Fruit fly (Drosophila melanogaster): ENCODE measurements around the gene CG5078.

Gene CG5078

dm6 chr3L:20526196-20526740 is 20.4 kb downstream of the CG5078 start, which contains the start of gene Nubp2 (continued):
- TF ChIP-seq salm (tag; optimal IDR thresholded peaks at IDR 0.05) (peak; percentile 84), vnd (GFP tag; IDR thresholded peaks at IDR 0.05; ENCODE audit: partially characterized antibody) (no peak), mirr (GFP tag; optimal IDR thresholded peaks at IDR 0.05) (peak; percentile 89), Atf-2 (GFP tag; optimal IDR thresholded peaks at IDR 0.05) (peak; percentile 91), CG33213 (GFP tag; optimal IDR thresholded peaks at IDR 0.05) (peak; percentile 86), Usf (GFP tag; optimal IDR thresholded peaks at IDR 0.05) (peak; percentile 93), usp (GFP tag; optimal IDR thresholded peaks at IDR 0.05) (no peak), CG2116 (GFP tag; optimal IDR thresholded peaks at IDR 0.05) (peak; percentile 84), HHEX (GFP tag; optimal IDR thresholded peaks at IDR 0.05) (peak; percentile 94), scrt (GFP tag; optimal IDR thresholded peaks at IDR 0.05) (peak; percentile 96), br (optimal IDR thresholded peaks at IDR 0.05) (no peak), sob (GFP tag; IDR thresholded peaks at IDR 0.05) (peak; percentile 94), sd (tag; optimal IDR thresholded peaks at IDR 0.05) (peak; percentile 90), Side (GFP tag; optimal IDR thresholded peaks at IDR 0.05) (peak; percentile 89), cas (GFP tag; IDR thresholded peaks at IDR 0.05) (peak; percentile 81), Bdp1 (GFP tag; optimal IDR thresholded peaks at IDR 0.05) (peak; percentile 88), NC2β (GFP tag; optimal IDR thresholded peaks at IDR 0.05) (peak; percentile 89), CG9727 (GFP tag; optimal IDR thresholded peaks at IDR 0.05) (peak; percentile 96), tll (GFP tag; optimal IDR thresholded peaks at IDR 0.05) (peak; percentile 82 to 88), CG18262 (tag; optimal IDR thresholded peaks at IDR 0.05) (peak; percentile 96), CG6813 (GFP tag; optimal IDR thresholded peaks at IDR 0.05) (peak; percentile 64), psq (GFP tag; optimal IDR thresholded peaks at IDR 0.05) (peak; percentile 85), dpn (GFP tag; optimal IDR thresholded peaks at IDR 0.05) (peak; percentile 96 to 97), cato (GFP tag; optimal IDR thresholded peaks at IDR 0.05; ENCODE audit: borderline replicate concordance) (peak; percentile 93), repo (GFP tag; optimal IDR thresholded peaks at IDR 0.05) (peak; percentile 80), Dfd (GFP tag; optimal IDR thresholded peaks at IDR 0.05) (no peak), gfzf (GFP tag; optimal IDR thresholded peaks at IDR 0.05) (peak; percentile 14), CG10654 (GFP tag; optimal IDR thresholded peaks at IDR 0.05) (peak; percentile 96), CG8359 (GFP tag; optimal IDR thresholded peaks at IDR 0.05; ENCODE audit: borderline replicate concordance) (peak; percentile 80), CG13424 (tag; optimal IDR thresholded peaks at IDR 0.05) (peak; percentile 98), CG10462 (GFP tag; optimal IDR thresholded peaks at IDR 0.05) (peak; percentile 91), Dip2 (GFP tag; IDR thresholded peaks at IDR 0.05) (no peak; the same call in 1 of the 2 replicates), vfl (GFP tag; optimal IDR thresholded peaks at IDR 0.05) (peak; percentile 95), Stat92E (GFP tag; optimal IDR thresholded peaks at IDR 0.05) (peak in 1 of 3 experiments; percentile 70), Trl (optimal IDR thresholded peaks at IDR 0.05) (no peak), Trl (GFP tag; optimal IDR thresholded peaks at IDR 0.05) (peak; percentile 92), CG4424 (GFP tag; optimal IDR thresholded peaks at IDR 0.05) (peak; percentile 96), CG6654 (GFP tag; optimal IDR thresholded peaks at IDR 0.05) (peak; percentile 84), disco-r (GFP tag; optimal IDR thresholded peaks at IDR 0.05) (peak; percentile 82), Sry-δ (GFP tag; optimal IDR thresholded peaks at IDR 0.05) (peak; percentile 71), ap (GFP tag; IDR thresholded peaks at IDR 0.05) (peak; percentile 82), CG2712 (tag; optimal IDR thresholded peaks at IDR 0.05) (peak; percentile 97), CG12391 (tag; optimal IDR thresholded peaks at IDR 0.05) (peak; percentile 98), ara (GFP tag; IDR thresholded peaks at IDR 0.05) (peak; percentile 68), Hmx (GFP tag; optimal IDR thresholded peaks at IDR 0.05) (peak; percentile 91), CG4404 (GFP tag; IDR thresholded peaks at IDR 0.05) (peak; percentile 96), CG10431 (GFP tag; optimal IDR thresholded peaks at IDR 0.05) (peak; percentile 82), D19A (tag; optimal IDR thresholded peaks at IDR 0.05) (peak; percentile 91), CG14710 (tag; optimal IDR thresholded peaks at IDR 0.05) (peak; percentile 97), CG17361 (GFP tag; IDR thresholded peaks at IDR 0.05) (peak; percentile 99)
